Worm (Caenorhabditis elegans): ENCODE data around the gene unc-36.

Gene unc-36

DNA sequence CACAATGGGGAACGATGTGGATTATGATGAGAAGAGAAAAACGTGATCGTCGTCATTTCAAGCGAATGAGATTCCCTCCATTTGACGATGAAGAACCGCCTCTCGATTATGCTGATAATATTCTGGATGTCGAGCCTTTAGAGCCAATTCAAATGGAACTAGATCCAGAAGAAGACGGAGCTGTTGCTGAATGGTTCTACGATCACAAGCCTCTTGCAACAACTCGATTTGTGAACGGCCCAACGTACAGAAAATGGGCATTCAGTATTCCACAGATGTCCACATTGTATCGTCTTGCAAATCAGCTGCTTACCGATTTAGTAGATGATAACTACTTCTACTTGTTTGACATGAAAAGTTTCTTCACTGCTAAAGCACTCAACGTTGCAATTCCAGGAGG, 36.2 kb downstream of the unc-36 start:
- peak; percentile 71 for TF ChIP-seq alr-1 (tag; optimal IDR thresholded peaks at IDR 0.05; ENCODE audit: borderline replicate concordance)
- TF ChIP-seq nhr-20 (tag; optimal IDR thresholded peaks at IDR 0.05) = no peak
- TF ChIP-seq efl-1 (optimal IDR thresholded peaks at IDR 0.05) = no peak
- TF ChIP-seq efl-1 (GFP tag; optimal IDR thresholded peaks at IDR 0.05 in 1 of 2) = peak in 1 of 2 experiments; percentile 41
- no peak for TF ChIP-seq fkh-10 (GFP tag; optimal IDR thresholded peaks at IDR 0.05)

ce11 chrIII:8163788-8164423, 37.1 kb downstream of the unc-36 start, which contains the start of gene prp-8:
Gene prp-8, plus strand, starts transcription at chrIII:8164373.
- TF ChIP-seq tbx-2 (tag; optimal IDR thresholded peaks at IDR 0.05) = peak; percentile 88
- TF ChIP-seq mef-2 (tag; optimal IDR thresholded peaks at IDR 0.05) = peak; percentile 74
- TF ChIP-seq ces-1 (GFP tag; optimal IDR thresholded peaks at IDR 0.05) = no peak
- peak; percentile 95 for TF ChIP-seq vab-15 (tag; optimal IDR thresholded peaks at IDR 0.05)
- TF ChIP-seq ceh-82 (tag; optimal IDR thresholded peaks at IDR 0.05) = peak; percentile 82 to 96 (median 89)
- TF ChIP-seq snpc-4 (tag; optimal IDR thresholded peaks at IDR 0.05) = no peak
- TF ChIP-seq mab-9 (GFP tag; IDR thresholded peaks at IDR 0.05) = peak; percentile 34; the same call in 1 of the 2 replicates
- TF ChIP-seq ceh-90 (tag; optimal IDR thresholded peaks at IDR 0.05) = no peak
- TF ChIP-seq tlp-1 (tag; optimal IDR thresholded peaks at IDR 0.05) = no peak
- peak; percentile 99 for TF ChIP-seq lsy-2 (tag; optimal IDR thresholded peaks at IDR 0.05)
- TF ChIP-seq irx-1 (tag; optimal IDR thresholded peaks at IDR 0.05) = peak; percentile 60
- TF ChIP-seq C04F5.9 (tag; optimal IDR thresholded peaks at IDR 0.05) = peak; percentile 35
- peak; percentile 62 for TF ChIP-seq pag-3 (tag; optimal IDR thresholded peaks at IDR 0.05; ENCODE audit: borderline replicate concordance, insufficient read depth)
- TF ChIP-seq pqm-1 (tag; optimal IDR thresholded peaks at IDR 0.05) = no peak
- peak; percentile 84 for TF ChIP-seq nhr-47 (tag; optimal IDR thresholded peaks at IDR 0.05)
- TF ChIP-seq isw-1 (GFP tag; IDR thresholded peaks at IDR 0.05) = peak; percentile 89
- peak; percentile 89 for TF ChIP-seq lin-15B (tag; optimal IDR thresholded peaks at IDR 0.05)
- TF ChIP-seq xbp-1 (tag; optimal IDR thresholded peaks at IDR 0.05) = peak; percentile 88
- TF ChIP-seq F16B12.6 (tag; optimal IDR thresholded peaks at IDR 0.05) = peak; percentile 70
- peak; percentile 79 for TF ChIP-seq jun-1 (tag; optimal IDR thresholded peaks at IDR 0.05)
- TF ChIP-seq fkh-8 (tag; optimal IDR thresholded peaks at IDR 0.05) = peak; percentile 93
- TF ChIP-seq C16A3.4 (tag; optimal IDR thresholded peaks at IDR 0.05) = peak; percentile 96
- TF ChIP-seq elt-2 (tag; optimal IDR thresholded peaks at IDR 0.05) = peak; percentile 33
- TF ChIP-seq nhr-71 (tag; optimal IDR thresholded peaks at IDR 0.05) = peak; percentile 92
- no peak for TF ChIP-seq hpl-2 (GFP tag; optimal IDR thresholded peaks at IDR 0.05)
- TF ChIP-seq unc-86 (tag; optimal IDR thresholded peaks at IDR 0.05) = peak; percentile 80
- TF ChIP-seq fkh-10 (GFP tag; optimal IDR thresholded peaks at IDR 0.05) = peak; percentile 44
- no peak for TF ChIP-seq zag-1 (tag; optimal IDR thresholded peaks at IDR 0.05)
- peak; percentile 85 for TF ChIP-seq nhr-85 (tag)
- peak; percentile 48; the same call in 1 of the 2 replicates for TF ChIP-seq ceh-88 (GFP tag; IDR thresholded peaks at IDR 0.05)
- TF ChIP-seq nhr-237 (tag; optimal IDR thresholded peaks at IDR 0.05) = peak; percentile 58
- peak; percentile 85 for TF ChIP-seq nhr-77 (tag; optimal IDR thresholded peaks at IDR 0.05)
- peak; percentile 91 for TF ChIP-seq rnt-1 (tag; optimal IDR thresholded peaks at IDR 0.05)
- peak; percentile 90 for TF ChIP-seq nhr-20 (tag; optimal IDR thresholded peaks at IDR 0.05)
- peak; percentile 88 for TF ChIP-seq lin-13 (GFP tag; optimal IDR thresholded peaks at IDR 0.05)
- TF ChIP-seq unc-98 (GFP tag; IDR thresholded peaks at IDR 0.05) = no peak
- peak; percentile 92 to 95 (median 93) for TF ChIP-seq dpl-1 (GFP tag; optimal IDR thresholded peaks at IDR 0.05)
- peak in 1 of 2 experiments; percentile 55 for TF ChIP-seq ztf-11 (tag; optimal IDR thresholded peaks at IDR 0.05)
- TF ChIP-seq efl-3 (GFP tag; optimal IDR thresholded peaks at IDR 0.05) = no peak
- TF ChIP-seq nhr-12 (tag; optimal IDR thresholded peaks at IDR 0.05) = no peak
- TF ChIP-seq efl-1 (optimal IDR thresholded peaks at IDR 0.05) = peak; percentile 85 to 93
- TF ChIP-seq efl-1 (GFP tag; optimal IDR thresholded peaks at IDR 0.05 in 1 of 2) = peak; percentile 92 to 99
- no peak for TF ChIP-seq hlh-4 (tag; optimal IDR thresholded peaks at IDR 0.05)
- peak; percentile 94 for TF ChIP-seq snu-23 (GFP tag; optimal IDR thresholded peaks at IDR 0.05)
- peak in 3 of 6 experiments; percentile 67 to 81 (median 75) for TF ChIP-seq elt-3 (tag; optimal IDR thresholded peaks at IDR 0.05)
- no peak for TF ChIP-seq C34B4.2 (tag; optimal IDR thresholded peaks at IDR 0.05)
- no peak for TF ChIP-seq nhr-11 (tag; optimal IDR thresholded peaks at IDR 0.05)
- peak; percentile 95 for TF ChIP-seq lin-35 (GFP tag; optimal IDR thresholded peaks at IDR 0.05)
- no peak for TF ChIP-seq aha-1 (tag; optimal IDR thresholded peaks at IDR 0.05)
